Worm (Caenorhabditis elegans) whole organism, L4 larva: Measurements from ENCODE around the gene T19C4.5.

Experiments used
- ama-1 ChIP-seq: fragments of 150-350 bp; optimal IDR thresholded peaks from 2 replicates; lab custom pipeline; 2014; ENCODE audit warnings: inconsistent platforms, mixed read lengths
- ces-1 ChIP-seq: fragments of 150-350 bp; sonication (generic microtip); optimal IDR thresholded peaks from 4 replicates; lab custom pipeline; 2014; ENCODE audit warnings: missing biosample characterization, missing genetic modification reagents, missing genetic modification characterization
- daf-16 ChIP-seq, 3 experiments: sonication (generic microtip); optimal IDR thresholded peaks; 2 replicates each; lab custom pipeline; 2016 to 2017; ENCODE audit warnings: missing genetic modification characterization in 3 of 3, missing genetic modification reagents in 3 of 3, mild to moderate bottlenecking in 2 of 3, missing compliant biosample characterization in 2 of 3, missing biosample characterization in 1 of 3, moderate library complexity in 1 of 3
- daf-8 ChIP-seq: fragments of 200-800 bp; sonication (Bioruptor generic); IDR thresholded peaks from 2 replicates; pipeline ENCODE4 v1.3.6; 2022; ENCODE audit warnings: missing genetic modification characterization, missing compliant biosample characterization
- egl-27 ChIP-seq: sonication (generic microtip); optimal IDR thresholded peaks from 3 replicates; lab custom pipeline; 2017; ENCODE audit warnings: missing biosample characterization, missing genetic modification reagents, missing genetic modification characterization
- egl-43 ChIP-seq: fragments of 200-800 bp; sonication (Bioruptor generic); IDR thresholded peaks from 2 replicates; pipeline ENCODE4 v1.3.6; 2022; ENCODE audit warnings: missing genetic modification reagents, missing genetic modification characterization, missing compliant biosample characterization
- lin-1 ChIP-seq: fragments of 200-800 bp; sonication (Bioruptor generic); IDR thresholded peaks from 2 replicates; pipeline ENCODE4 v1.3.6; 2022; ENCODE audit warnings: missing genetic modification reagents, missing genetic modification characterization, missing compliant biosample characterization
- lin-15B ChIP-seq: fragments of 150-350 bp; sonication (generic microtip); optimal IDR thresholded peaks from 3 replicates; lab custom pipeline; 2014; ENCODE audit warnings: missing biosample characterization, missing genetic modification characterization
- mxl-2 ChIP-seq: fragments of 200-800 bp; sonication (Bioruptor generic); conservative IDR thresholded peaks from 2 replicates; pipeline ENCODE4 v1.3.6; 2022; ENCODE audit warnings: missing genetic modification reagents, missing genetic modification characterization, missing compliant biosample characterization
- nhr-25 ChIP-seq: sonication (generic microtip); optimal IDR thresholded peaks from 2 replicates; lab custom pipeline; 2017; ENCODE audit warnings: missing genetic modification characterization, mild to moderate bottlenecking, missing compliant biosample characterization, antibody characterized with exemption, moderate library complexity, borderline replicate concordance; ENCODE audit not compliant: insufficient read depth
- snpc-4 ChIP-seq: fragments of 150-350 bp; optimal IDR thresholded peaks from 2 replicates; lab custom pipeline; 2014; ENCODE audit warnings: missing biosample characterization, missing genetic modification characterization
- unc-39 ChIP-seq: sonication (generic microtip); optimal IDR thresholded peaks from 2 replicates; lab custom pipeline; 2017; ENCODE audit warnings: missing biosample characterization, missing genetic modification characterization
- zag-1 ChIP-seq: fragments of 150-350 bp; optimal IDR thresholded peaks from 2 replicates; lab custom pipeline; 2014; ENCODE audit warnings: missing biosample characterization, missing genetic modification characterization
- zip-2 ChIP-seq: fragments of 150-350 bp; optimal IDR thresholded peaks from 2 replicates; lab custom pipeline; 2014; ENCODE audit warnings: missing biosample characterization, missing genetic modification characterization

ce11 chrV:11170564-11171329 lies 1.3 kb upstream of the T19C4.5 start:
- TF ChIP-seq mxl-2 (GFP tag; lab: Robert Waterston, UW): no peak
- TF ChIP-seq zip-2 (tag; lab: Kevin White, UChicago): no peak
- TF ChIP-seq lin-15B: no peak
- TF ChIP-seq zag-1: no peak
- TF ChIP-seq unc-39 (tag; lab: Kevin White, UChicago): no peak
- TF ChIP-seq ama-1 (lab: Kevin White, UChicago): no peak
- no peak for TF ChIP-seq snpc-4 (tag; lab: Kevin White, UChicago)
- TF ChIP-seq egl-43 (GFP tag; lab: Robert Waterston, UW): no peak
- TF ChIP-seq lin-1: no peak
- TF ChIP-seq egl-27 (tag; lab: Kevin White, UChicago): no peak
- no peak for TF ChIP-seq ces-1
- TF ChIP-seq daf-16 (GFP tag; optimal IDR thresholded peaks at IDR 0.05; lab: Kevin White, UChicago): no peak
- no peak for TF ChIP-seq daf-16 (tag; optimal IDR thresholded peaks at IDR 0.05; lab: Kevin White, UChicago)
- TF ChIP-seq daf-8 (GFP tag; lab: Robert Waterston, UW): no peak
- TF ChIP-seq nhr-25 (tag; lab: Kevin White, UChicago): no peak
